Worm (Caenorhabditis elegans): ENCODE measurements around the gene lipl-1.

Gene lipl-1

DNA sequence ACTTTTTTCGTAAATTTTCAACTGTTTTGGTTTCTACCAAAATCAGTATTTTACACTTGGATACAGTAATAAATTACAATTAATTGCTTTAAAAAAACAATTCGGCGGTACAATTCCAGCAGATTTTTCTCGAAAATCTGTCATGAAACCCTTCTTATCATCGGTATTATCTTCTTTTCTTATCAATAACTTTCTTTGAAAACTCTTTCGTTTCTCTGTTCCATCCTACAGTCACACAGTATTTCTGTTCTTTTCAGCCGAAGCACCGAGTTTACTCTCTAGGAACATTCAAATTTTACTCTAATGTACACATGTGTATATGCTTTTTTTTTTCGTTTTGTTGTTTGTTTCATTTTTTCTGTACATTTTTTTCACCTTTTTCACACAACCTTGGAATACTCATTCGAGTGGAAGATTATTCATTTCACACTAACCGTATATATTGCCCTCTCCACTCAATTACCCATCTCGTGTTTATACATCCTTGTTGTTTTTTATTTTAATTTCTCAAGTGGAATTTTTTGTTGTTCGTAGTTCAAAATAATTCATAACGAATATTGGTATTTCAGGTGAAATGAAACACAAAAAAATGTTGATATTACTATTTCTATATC is 10.1 kb upstream of the lipl-1 start, which contains the start of gene nid-1:
nid-1 (plus strand) TSS at position 564 of the 614 bp plus-strand sequence.
- TF ChIP-seq ref-1 (GFP tag; conservative IDR thresholded peaks at IDR 0.05): no peak
- TF ChIP-seq cog-1 (tag; optimal IDR thresholded peaks at IDR 0.05): no peak
- no peak for TF ChIP-seq T22C8.4 (GFP tag; IDR thresholded peaks at IDR 0.05)
- no peak for TF ChIP-seq med-1 (GFP tag; optimal IDR thresholded peaks at IDR 0.05; ENCODE audit: insufficient read depth)
- no peak for TF ChIP-seq ztf-23 (GFP tag; IDR thresholded peaks at IDR 0.05)
- no peak for TF ChIP-seq klf-2 (GFP tag; conservative IDR thresholded peaks at IDR 0.05)
- TF ChIP-seq ztf-29 (GFP tag; IDR thresholded peaks at IDR 0.05): no peak
- TF ChIP-seq tab-1 (GFP tag; IDR thresholded peaks at IDR 0.05): no peak
- no peak for TF ChIP-seq flt-1 (GFP tag; IDR thresholded peaks at IDR 0.05)

DNA sequence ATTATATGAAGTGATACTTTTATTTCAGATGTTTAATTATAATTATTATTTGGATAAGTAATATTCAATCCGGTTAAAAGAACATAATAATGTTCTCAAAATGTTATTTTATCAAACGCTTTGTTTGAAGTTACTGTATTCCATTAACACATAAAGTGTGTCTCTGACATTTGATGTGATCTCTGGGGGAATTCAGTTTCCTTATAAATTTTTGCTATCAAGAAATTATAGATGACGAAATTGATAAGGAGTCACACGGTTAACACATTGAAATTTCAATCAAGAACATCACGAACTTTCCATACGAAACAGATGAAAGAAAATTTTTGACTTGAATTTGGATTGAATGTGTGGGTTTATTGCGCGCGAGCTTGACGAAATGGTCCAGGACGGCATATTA is 1.9 kb downstream of the lipl-1 start:
- TF ChIP-seq ztf-23 (GFP tag; IDR thresholded peaks at IDR 0.05) (no peak), ref-1 (GFP tag; conservative IDR thresholded peaks at IDR 0.05) (no peak), tab-1 (GFP tag; IDR thresholded peaks at IDR 0.05) (no peak), klf-2 (GFP tag; conservative IDR thresholded peaks at IDR 0.05) (no peak)

DNA sequence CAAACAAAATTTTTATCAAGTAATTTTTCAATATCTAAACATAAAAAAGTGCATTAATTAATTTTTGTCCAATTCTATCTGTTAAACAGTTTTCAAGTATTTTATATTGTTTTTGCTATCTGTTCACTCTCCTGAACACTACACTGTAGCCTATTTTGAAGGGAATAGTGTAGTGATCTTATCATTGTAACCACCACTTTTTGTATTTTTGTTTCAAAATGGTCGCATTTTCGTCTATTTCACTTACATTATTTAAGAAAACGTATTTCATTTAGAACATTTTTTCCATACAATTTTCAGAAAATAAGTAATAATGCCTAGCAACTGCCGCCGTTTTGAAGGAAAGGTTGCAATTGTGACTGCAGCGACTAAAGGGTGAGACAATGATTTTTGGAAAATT is 2.5 kb downstream of the lipl-1 start, which contains the start of gene dhrs-4:
dhrs-4 (plus strand) TSS at position 301 of the 400 bp plus-strand sequence.
- TF ChIP-seq flt-1 (GFP tag; IDR thresholded peaks at IDR 0.05): no peak
- no peak for TF ChIP-seq ref-1 (GFP tag; conservative IDR thresholded peaks at IDR 0.05)
- TF ChIP-seq ztf-23 (GFP tag; IDR thresholded peaks at IDR 0.05): no peak
- TF ChIP-seq klf-2 (GFP tag; conservative IDR thresholded peaks at IDR 0.05): no peak
- TF ChIP-seq ztf-29 (GFP tag; IDR thresholded peaks at IDR 0.05): no peak
- TF ChIP-seq tab-1 (GFP tag; IDR thresholded peaks at IDR 0.05): no peak

DNA sequence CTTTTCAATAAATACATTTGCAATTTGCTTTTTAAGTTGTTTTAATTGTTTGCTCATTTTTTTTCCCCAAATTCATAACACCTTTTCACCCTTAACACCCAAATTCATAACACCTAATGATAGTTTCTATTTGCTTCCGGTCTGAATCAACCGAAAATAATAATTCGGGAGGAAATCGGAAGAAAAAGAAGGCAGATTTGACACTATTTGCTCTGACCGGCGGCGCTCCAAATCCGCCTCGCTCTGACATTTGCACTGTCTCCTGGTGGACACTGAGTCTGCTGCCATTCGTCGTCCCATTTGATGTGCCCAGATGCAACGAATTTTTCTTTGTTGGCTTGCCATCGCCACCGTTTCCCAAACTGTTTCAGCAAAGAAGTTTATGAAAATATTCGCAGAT is 4.3 kb downstream of the lipl-1 start, which contains the start of gene pqn-67:
pqn-67 (plus strand) TSS at position 301 of the 400 bp plus-strand sequence.
- TF ChIP-seq med-1 (GFP tag; optimal IDR thresholded peaks at IDR 0.05; ENCODE audit: insufficient read depth) (no peak), tab-1 (GFP tag; IDR thresholded peaks at IDR 0.05) (no peak), ztf-23 (GFP tag; IDR thresholded peaks at IDR 0.05) (no peak), T22C8.4 (GFP tag; IDR thresholded peaks at IDR 0.05) (no peak), ztf-29 (GFP tag; IDR thresholded peaks at IDR 0.05) (no peak), flt-1 (GFP tag; IDR thresholded peaks at IDR 0.05) (no peak), cog-1 (tag; optimal IDR thresholded peaks at IDR 0.05) (no peak), ref-1 (GFP tag; conservative IDR thresholded peaks at IDR 0.05) (no peak), klf-2 (GFP tag; conservative IDR thresholded peaks at IDR 0.05) (no peak)

DNA sequence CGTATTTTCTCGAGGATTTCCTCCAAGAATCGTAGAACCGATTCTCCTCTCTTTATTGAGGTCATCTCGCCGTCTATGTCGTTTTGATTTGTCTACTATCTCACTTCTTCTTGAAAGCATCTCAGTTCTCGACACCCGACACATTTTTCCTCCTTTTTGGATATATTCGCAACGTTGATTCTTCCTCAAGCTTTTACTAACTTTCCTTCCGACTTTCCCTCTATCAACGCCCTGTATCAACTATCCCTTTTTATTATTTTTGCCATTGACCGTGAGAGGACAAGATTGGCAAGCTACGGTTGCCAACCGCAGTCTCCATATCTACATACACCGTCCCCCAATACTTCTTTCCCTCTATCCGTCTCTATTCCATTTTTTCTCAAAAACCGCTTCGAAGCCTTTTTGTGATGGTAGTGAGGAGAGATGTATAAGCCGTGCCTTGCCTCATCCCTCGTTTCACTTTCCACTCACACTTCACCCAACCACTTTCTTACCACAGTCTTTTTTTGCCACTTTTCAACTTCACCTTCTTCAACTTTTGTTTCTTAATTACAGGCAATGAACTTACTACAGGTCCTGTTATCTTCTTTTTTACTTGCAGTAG is 9.2 kb downstream of the lipl-1 start, which contains the start of gene T16G1.2:
T16G1.2 (plus strand) TSS at position 554 of the 604 bp plus-strand sequence.
- TF ChIP-seq klf-2 (GFP tag; conservative IDR thresholded peaks at IDR 0.05) (no peak), ztf-23 (GFP tag; IDR thresholded peaks at IDR 0.05) (no peak), med-1 (GFP tag; optimal IDR thresholded peaks at IDR 0.05; ENCODE audit: insufficient read depth) (no peak), tab-1 (GFP tag; IDR thresholded peaks at IDR 0.05) (no peak), cog-1 (tag; optimal IDR thresholded peaks at IDR 0.05) (no peak), ztf-29 (GFP tag; IDR thresholded peaks at IDR 0.05) (no peak), T22C8.4 (GFP tag; IDR thresholded peaks at IDR 0.05) (no peak), ref-1 (GFP tag; conservative IDR thresholded peaks at IDR 0.05) (no peak), flt-1 (GFP tag; IDR thresholded peaks at IDR 0.05) (no peak)

DNA sequence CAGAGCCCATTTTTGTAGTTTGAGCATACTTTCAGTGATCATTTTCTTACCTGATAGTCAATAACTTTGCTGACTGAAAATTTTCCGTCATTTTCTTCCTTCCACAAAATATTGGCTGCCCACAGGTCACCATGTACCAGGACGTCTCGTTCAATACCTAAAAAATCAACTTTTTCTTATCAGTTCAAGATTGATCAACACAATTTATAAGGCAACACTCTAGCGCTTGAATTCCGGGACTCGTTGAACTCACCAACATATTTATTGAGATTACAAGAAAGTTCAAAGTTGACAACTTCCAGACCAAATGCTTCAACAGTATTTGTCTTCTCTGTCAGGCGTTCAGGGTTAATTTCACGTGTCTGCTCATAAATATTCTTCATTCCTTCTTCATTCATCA is 13.9 kb downstream of the lipl-1 start:
- TF ChIP-seq flt-1 (GFP tag; IDR thresholded peaks at IDR 0.05): no peak
- TF ChIP-seq ztf-29 (GFP tag; IDR thresholded peaks at IDR 0.05): no peak
- TF ChIP-seq cog-1 (tag; optimal IDR thresholded peaks at IDR 0.05): no peak
- no peak for TF ChIP-seq med-1 (GFP tag; optimal IDR thresholded peaks at IDR 0.05; ENCODE audit: insufficient read depth)
- no peak for TF ChIP-seq ztf-23 (GFP tag; IDR thresholded peaks at IDR 0.05)
- TF ChIP-seq klf-2 (GFP tag; conservative IDR thresholded peaks at IDR 0.05): no peak
- no peak for TF ChIP-seq ref-1 (GFP tag; conservative IDR thresholded peaks at IDR 0.05)
- no peak for TF ChIP-seq tab-1 (GFP tag; IDR thresholded peaks at IDR 0.05)

DNA sequence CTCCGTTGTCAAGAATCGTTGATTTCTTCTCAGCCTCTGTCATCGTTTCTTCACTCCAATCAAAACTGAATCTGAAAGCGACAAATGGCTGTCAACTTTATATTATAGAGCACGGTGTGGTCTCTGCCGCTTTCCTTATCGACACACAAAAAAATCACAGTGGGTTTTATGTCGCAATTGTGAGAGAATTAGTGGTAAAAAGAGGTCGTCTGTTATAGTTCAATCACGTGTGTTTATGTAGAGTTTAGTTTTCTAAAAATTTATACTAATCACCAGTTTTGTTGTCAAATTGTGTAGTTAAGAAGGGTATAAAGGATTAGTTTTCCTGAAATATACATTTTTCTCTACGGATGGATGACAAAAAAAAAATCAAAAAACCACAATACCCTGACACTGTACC is 15.2 kb downstream of the lipl-1 start, which contains the start of gene T16G1.7:
T16G1.7 (minus strand) TSS at position 137 of the 400 bp plus-strand sequence.
- no peak for TF ChIP-seq ztf-29 (GFP tag; IDR thresholded peaks at IDR 0.05)
- no peak for TF ChIP-seq med-1 (GFP tag; optimal IDR thresholded peaks at IDR 0.05; ENCODE audit: insufficient read depth)
- no peak for TF ChIP-seq T22C8.4 (GFP tag; IDR thresholded peaks at IDR 0.05)
- no peak for TF ChIP-seq ref-1 (GFP tag; conservative IDR thresholded peaks at IDR 0.05)
- TF ChIP-seq klf-2 (GFP tag; conservative IDR thresholded peaks at IDR 0.05): no peak
- no peak for TF ChIP-seq cog-1 (tag; optimal IDR thresholded peaks at IDR 0.05)
- TF ChIP-seq ztf-23 (GFP tag; IDR thresholded peaks at IDR 0.05): no peak
- TF ChIP-seq flt-1 (GFP tag; IDR thresholded peaks at IDR 0.05): no peak

DNA sequence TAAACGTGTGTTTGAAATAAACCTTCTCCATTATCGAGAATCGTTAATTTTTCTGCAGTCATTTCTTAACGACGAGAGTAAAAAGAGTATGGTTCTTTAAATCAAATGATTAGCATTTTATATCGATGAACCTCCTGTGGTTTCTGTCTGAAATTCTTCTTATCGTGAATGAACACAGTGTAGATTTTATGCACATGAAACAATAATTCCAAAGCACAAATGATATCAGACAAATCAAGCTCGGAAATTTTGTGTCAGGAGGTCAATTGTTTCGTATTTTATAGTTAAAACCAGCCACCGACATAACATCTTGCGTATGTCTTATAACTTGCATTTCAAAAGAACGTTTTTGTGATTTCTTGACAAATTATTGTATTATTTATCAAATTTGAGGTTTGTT is 17.3 kb downstream of the lipl-1 start, which contains the start of gene T16G1.6:
T16G1.6 (minus strand) TSS at position 77 of the 400 bp plus-strand sequence.
- TF ChIP-seq flt-1 (GFP tag; IDR thresholded peaks at IDR 0.05) (no peak), ztf-23 (GFP tag; IDR thresholded peaks at IDR 0.05) (no peak), ref-1 (GFP tag; conservative IDR thresholded peaks at IDR 0.05) (no peak), tab-1 (GFP tag; IDR thresholded peaks at IDR 0.05) (no peak), cog-1 (tag; optimal IDR thresholded peaks at IDR 0.05) (no peak), klf-2 (GFP tag; conservative IDR thresholded peaks at IDR 0.05) (no peak)

DNA sequence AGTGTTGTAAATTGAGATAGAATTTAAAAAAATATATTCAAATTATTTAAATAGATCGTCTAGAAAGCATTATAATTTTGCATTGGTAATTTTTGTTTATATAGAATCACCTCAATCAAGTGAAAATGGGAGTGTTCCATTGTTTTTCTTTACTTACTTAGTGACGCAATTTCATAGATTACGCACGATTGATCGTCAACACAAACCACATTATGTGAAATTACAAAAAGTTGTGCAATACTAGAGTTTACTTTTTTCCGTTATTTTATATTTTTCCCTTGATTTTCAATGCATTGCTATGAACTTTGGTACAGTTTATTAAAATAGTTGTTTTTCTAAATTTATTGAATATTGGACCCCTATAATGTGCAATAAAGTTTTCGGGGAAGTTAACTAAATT is 19.6 kb downstream of the lipl-1 start, which contains the start of gene T16G1.5:
T16G1.5 (minus strand) TSS at position 119 of the 400 bp plus-strand sequence.
- TF ChIP-seq klf-2 (GFP tag; conservative IDR thresholded peaks at IDR 0.05) (no peak), ztf-23 (GFP tag; IDR thresholded peaks at IDR 0.05) (no peak), tab-1 (GFP tag; IDR thresholded peaks at IDR 0.05) (no peak), ref-1 (GFP tag; conservative IDR thresholded peaks at IDR 0.05) (no peak), ztf-29 (GFP tag; IDR thresholded peaks at IDR 0.05) (no peak), cog-1 (tag; optimal IDR thresholded peaks at IDR 0.05) (no peak), flt-1 (GFP tag; IDR thresholded peaks at IDR 0.05) (no peak), med-1 (GFP tag; optimal IDR thresholded peaks at IDR 0.05; ENCODE audit: insufficient read depth) (no peak), T22C8.4 (GFP tag; IDR thresholded peaks at IDR 0.05) (no peak)
